Fruit fly (Drosophila melanogaster) Kc167 (cell line): ENCODE data around the gene mbm.

Source experiments
- h ChIP-seq: fragments of >200 bp; optimal IDR thresholded peaks from 3 replicates; lab custom pipeline; 2018; ENCODE audit warnings: missing external identifiers
- insv ChIP-seq: fragments of >200 bp; optimal IDR thresholded peaks from 3 replicates; lab custom pipeline; 2018; ENCODE audit warnings: missing external identifiers
- psq ChIP-seq: fragments of >200 bp; optimal IDR thresholded peaks from 2 replicates; lab custom pipeline; 2017; ENCODE audit warnings: missing external identifiers
- ttk ChIP-seq: sonication (Bioruptor generic); optimal IDR thresholded peaks from 2 replicates; lab custom pipeline; 2017; ENCODE audit warnings: missing external identifiers

dm6 chr2L:290949-291348 is 17.4 kb upstream of the mbm start:
- TF ChIP-seq h (lab: Kevin White, UChicago), result no peak
- no peak for TF ChIP-seq insv (lab: Kevin White, UChicago)
- no peak for TF ChIP-seq psq
- no peak for TF ChIP-seq ttk (lab: Kevin White, UChicago)
